Fruit fly (Drosophila melanogaster): ENCODE measurements around the gene CG4115.

CG4115 gene

DNA sequence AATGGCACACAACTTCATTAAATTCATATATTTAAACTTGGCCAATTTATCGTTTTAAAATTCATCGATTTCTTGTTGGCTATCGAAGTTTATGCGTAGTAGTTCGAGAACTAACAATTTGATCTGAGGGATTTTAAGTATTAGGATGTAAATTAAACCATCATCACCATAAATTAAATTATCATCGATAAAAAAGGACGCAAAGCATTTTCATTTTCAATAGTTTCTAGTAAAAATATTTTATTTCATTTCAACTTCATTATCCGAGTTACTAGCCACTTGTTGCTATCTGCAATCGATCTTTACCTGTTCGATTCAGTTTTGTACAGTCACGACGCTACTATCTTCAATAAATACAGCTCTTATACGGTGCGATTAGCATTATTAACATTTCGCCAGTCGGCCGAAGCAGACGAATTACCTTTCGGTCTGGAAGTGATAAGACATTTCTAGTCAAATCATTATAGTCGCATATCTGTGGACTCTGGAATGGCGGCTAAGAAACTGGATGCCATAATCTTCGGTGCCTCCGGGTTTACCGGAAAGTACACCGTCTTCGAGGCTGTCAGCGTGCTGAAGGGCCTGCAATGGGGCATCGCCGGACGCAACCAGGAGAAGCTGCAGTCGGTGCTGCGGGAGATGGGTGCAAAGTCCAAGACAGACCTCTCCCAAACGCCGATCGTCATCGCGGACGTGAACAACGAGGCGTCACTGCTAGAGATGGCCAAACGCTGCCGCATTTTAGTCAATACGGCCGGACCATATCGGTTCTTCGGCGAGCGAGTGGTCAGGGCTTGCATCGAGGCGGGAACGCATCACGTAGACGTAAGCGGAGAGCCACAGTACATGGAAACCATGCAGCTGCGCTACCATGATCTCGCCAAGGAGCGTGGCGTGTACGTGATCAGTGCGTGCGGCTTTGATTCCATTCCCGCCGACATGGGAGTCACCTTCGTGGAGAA, 46.7 kb downstream of the CG4115 start, which contains the start of gene CG5167:
TSS of gene CG5167 (plus strand) at position 298 of the 962 bp plus-strand sequence.
- TF ChIP-seq CTCF (optimal IDR thresholded peaks at IDR 0.05) (no peak), CG8478 (optimal IDR thresholded peaks at IDR 0.05) (no peak)

DNA sequence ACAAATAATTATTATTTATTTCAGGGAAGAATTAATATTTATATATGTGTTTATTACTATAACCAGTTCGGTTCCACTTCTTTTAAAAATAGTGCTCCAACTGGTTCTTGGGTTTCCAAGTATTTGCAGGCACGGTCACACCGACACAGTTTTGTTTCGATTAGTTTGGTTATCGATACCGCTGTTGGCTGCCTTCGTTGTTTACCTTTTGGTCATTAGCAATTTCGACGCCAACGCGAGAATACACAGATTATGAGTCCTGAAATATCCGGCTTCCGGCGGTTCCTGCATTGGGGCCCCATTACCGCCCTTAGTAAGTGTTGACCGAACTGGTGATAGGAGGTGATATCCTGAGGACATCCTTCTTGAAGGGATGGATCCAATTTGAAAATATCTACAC, 48.4 kb downstream of the CG4115 start, which contains the start of gene CG5196:
TSS of gene CG5196 (plus strand) at position 157 of the 400 bp plus-strand sequence.
- TF ChIP-seq CTCF (optimal IDR thresholded peaks at IDR 0.05), result peak in 1 of 2 experiments; percentile 1
- no peak for TF ChIP-seq CG8478 (optimal IDR thresholded peaks at IDR 0.05)

DNA sequence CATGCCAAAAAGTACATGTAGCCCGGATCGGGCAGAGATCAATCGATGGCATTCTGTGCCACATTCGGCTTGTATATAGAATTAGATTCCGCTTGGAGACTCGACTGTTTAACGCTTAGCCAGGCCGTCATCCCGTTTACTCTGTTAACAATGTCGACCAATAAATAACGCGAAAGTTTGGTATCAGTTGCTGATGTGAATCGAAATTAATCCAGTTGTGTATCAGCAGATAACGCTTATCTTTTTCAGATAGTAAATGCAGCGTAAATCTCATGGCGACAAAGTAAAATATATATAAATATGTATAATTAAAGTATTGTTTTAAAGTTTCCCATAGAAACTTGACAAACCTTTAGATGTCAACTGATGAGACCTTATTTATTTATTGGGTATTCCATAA, 51.6 kb downstream of the CG4115 start:
- TF ChIP-seq CG8478 (optimal IDR thresholded peaks at IDR 0.05) (no peak), CTCF (optimal IDR thresholded peaks at IDR 0.05) (no peak)

All from S2 (cell line).